Worm (Caenorhabditis elegans) whole organism, L2 larva: ENCODE measurements around the gene F37B4.10.

Experiments used
- F13H6.1 ChIP-seq: sonication (generic microtip); optimal IDR thresholded peaks from 2 replicates; lab custom pipeline; 2016; ENCODE audit warnings: missing genetic modification characterization, missing compliant biosample characterization
- R02D3.7 ChIP-seq: fragments of 150-350 bp; optimal IDR thresholded peaks from 2 replicates; lab custom pipeline; 2014; ENCODE audit warnings: missing biosample characterization, missing genetic modification characterization
- ZK546.5 ChIP-seq: sonication (generic microtip); optimal IDR thresholded peaks from 2 replicates; lab custom pipeline; 2017; ENCODE audit warnings: missing biosample characterization, missing genetic modification characterization
- lin-13 ChIP-seq: fragments of 150-350 bp; optimal IDR thresholded peaks from 2 replicates; lab custom pipeline; 2014; ENCODE audit warnings: missing biosample characterization, missing genetic modification reagents, missing genetic modification characterization
- mbf-1 ChIP-seq: sonication (generic microtip); optimal IDR thresholded peaks from 2 replicates; lab custom pipeline; 2017; ENCODE audit warnings: missing biosample characterization, missing genetic modification characterization
- mdl-1 ChIP-seq, 2 experiments: fragments of 150-350 bp in 1 of 2; sonication (generic microtip) in 1 of 2; optimal IDR thresholded peaks; 2 replicates each; lab custom pipeline; 2017; ENCODE audit warnings: missing biosample characterization in 2 of 2, missing genetic modification characterization in 2 of 2
- nhr-10 ChIP-seq: sonication (generic microtip); optimal IDR thresholded peaks from 2 replicates; lab custom pipeline; 2017; ENCODE audit warnings: missing biosample characterization, missing genetic modification characterization
- peb-1 ChIP-seq: fragments of 150-350 bp; optimal IDR thresholded peaks from 2 replicates; lab custom pipeline; 2014; ENCODE audit warnings: missing biosample characterization, missing genetic modification characterization
- sma-3 ChIP-seq: sonication (generic microtip); optimal IDR thresholded peaks from 2 replicates; lab custom pipeline; 2016; ENCODE audit warnings: missing genetic modification reagents, missing genetic modification characterization, missing compliant biosample characterization
- unc-39 ChIP-seq: fragments of 150-350 bp; optimal IDR thresholded peaks from 2 replicates; lab custom pipeline; 2014; ENCODE audit warnings: missing biosample characterization, missing genetic modification characterization

ce11 chrV:2859738-2860137 lies 17.7 kb downstream of the F37B4.10 start, which contains the start of gene srj-54:
- TF ChIP-seq ZK546.5 (tag; lab: Kevin White, UChicago): no peak
- TF ChIP-seq lin-13 (GFP tag; lab: Kevin White, UChicago): no peak
- no peak for TF ChIP-seq unc-39
- TF ChIP-seq peb-1 (tag; lab: Kevin White, UChicago): no peak
- no peak for TF ChIP-seq mbf-1 (tag; lab: Kevin White, UChicago)
- no peak for TF ChIP-seq F13H6.1
- no peak for TF ChIP-seq R02D3.7 (tag; lab: Kevin White, UChicago)
- no peak for TF ChIP-seq nhr-10 (tag; lab: Kevin White, UChicago)
- no peak for TF ChIP-seq mdl-1 (tag; optimal IDR thresholded peaks at IDR 0.05; lab: Kevin White, UChicago)
- no peak for TF ChIP-seq sma-3
